Fruit fly (Drosophila melanogaster) whole organism, pupa: ENCODE data around the gene Moca-cyp.

Source experiments
- CG10348 ChIP-seq: fragments of 200-800 bp; sonication (Bioruptor generic); IDR thresholded peaks from 2 replicates; pipeline ENCODE4 v1.3.6; 2022; ENCODE audit warnings: missing biosample characterization, missing genetic modification characterization
- CG12605 ChIP-seq: fragments of 200-800 bp; sonication (Bioruptor generic); IDR thresholded peaks from 2 replicates; pipeline ENCODE4 v1.3.6; 2022; ENCODE audit warnings: missing biosample characterization, missing genetic modification characterization
- CG13204 ChIP-seq: fragments of 200-800 bp; sonication (Bioruptor generic); optimal IDR thresholded peaks from 2 replicates; lab custom pipeline; 2018; ENCODE audit warnings: missing biosample characterization, mild to moderate bottlenecking, missing genetic modification characterization, moderate library complexity
- CG14655 ChIP-seq: fragments of 200-800 bp; sonication (Bioruptor generic); optimal IDR thresholded peaks from 3 replicates; lab custom pipeline; 2017; ENCODE audit warnings: mild to moderate bottlenecking, missing biosample characterization, missing genetic modification reagents, missing genetic modification characterization
- CG15710 ChIP-seq: fragments of 200-800 bp; sonication (Bioruptor generic); optimal IDR thresholded peaks from 2 replicates; lab custom pipeline; 2018; ENCODE audit warnings: missing biosample characterization, mild to moderate bottlenecking, missing genetic modification characterization, moderate library complexity
- CG17806 ChIP-seq: fragments of 200-800 bp; sonication (Bioruptor generic); optimal IDR thresholded peaks from 2 replicates; lab custom pipeline; 2018; ENCODE audit warnings: missing biosample characterization, mild to moderate bottlenecking, missing genetic modification characterization, moderate library complexity
- CG32121 ChIP-seq: fragments of 200-800 bp; sonication (Bioruptor generic); IDR thresholded peaks from 2 replicates; pipeline ENCODE4 v1.3.6; 2022; ENCODE audit warnings: missing biosample characterization, missing genetic modification characterization
- CG34367 ChIP-seq: fragments of 200-800 bp; sonication (Bioruptor generic); optimal IDR thresholded peaks from 2 replicates; lab custom pipeline; 2018; ENCODE audit warnings: missing biosample characterization, mild to moderate bottlenecking, missing genetic modification characterization
- CG4496 ChIP-seq: fragments of 200-800 bp; sonication (Bioruptor generic); IDR thresholded peaks from 3 replicates; pipeline ENCODE4 v1.3.6; 2022; ENCODE audit warnings: missing biosample characterization, missing genetic modification characterization
- CG8159 ChIP-seq: fragments of 200-800 bp; sonication (Bioruptor generic); optimal IDR thresholded peaks from 3 replicates; lab custom pipeline; 2018; ENCODE audit warnings: missing biosample characterization, mild to moderate bottlenecking, missing genetic modification characterization, moderate library complexity
- CG8301 ChIP-seq: fragments of 200-800 bp; sonication (Bioruptor generic); optimal IDR thresholded peaks from 2 replicates; lab custom pipeline; 2018; ENCODE audit warnings: missing biosample characterization, mild to moderate bottlenecking, missing genetic modification characterization
- CG9948 ChIP-seq: fragments of 200-800 bp; sonication (Bioruptor generic); optimal IDR thresholded peaks from 2 replicates; lab custom pipeline; 2018; ENCODE audit warnings: missing biosample characterization, mild to moderate bottlenecking, missing genetic modification characterization, moderate library complexity
- D1 ChIP-seq: fragments of 200-800 bp; sonication (Bioruptor generic); optimal IDR thresholded peaks from 2 replicates; lab custom pipeline; 2018; ENCODE audit warnings: missing biosample characterization, mild to moderate bottlenecking, missing genetic modification characterization, moderate library complexity
- EcR ChIP-seq: fragments of 200-800 bp; sonication (Bioruptor generic); optimal IDR thresholded peaks from 3 replicates; lab custom pipeline; 2019; ENCODE audit warnings: missing biosample characterization, missing genetic modification characterization, mild to moderate bottlenecking, moderate library complexity, missing genetic modification reagents
- Ets98B ChIP-seq: fragments of 200-800 bp; sonication (Bioruptor generic); IDR thresholded peaks from 2 replicates; pipeline ENCODE4 v1.3.6; 2022; ENCODE audit warnings: missing biosample characterization, missing genetic modification characterization
- Pif1A ChIP-seq: fragments of 200-800 bp; sonication (Bioruptor generic); optimal IDR thresholded peaks from 3 replicates; lab custom pipeline; 2016; ENCODE audit warnings: missing biosample characterization, missing genetic modification characterization
- Pif1B ChIP-seq: fragments of 200-800 bp; sonication (Bioruptor generic); optimal IDR thresholded peaks from 3 replicates; lab custom pipeline; 2016; ENCODE audit warnings: missing biosample characterization, missing genetic modification characterization
- Snoo ChIP-seq: fragments of 200-800 bp; sonication (Bioruptor generic); optimal IDR thresholded peaks from 3 replicates; lab custom pipeline; 2017; ENCODE audit warnings: missing biosample characterization, mild to moderate bottlenecking, missing genetic modification characterization, inconsistent platforms
- fd96Ca ChIP-seq: fragments of 200-800 bp; sonication (Bioruptor generic); IDR thresholded peaks from 3 replicates; pipeline ENCODE4 v1.3.6; 2022; ENCODE audit warnings: missing biosample characterization, missing genetic modification characterization
- gl ChIP-seq: fragments of 200-800 bp; sonication (Bioruptor generic); optimal IDR thresholded peaks from 2 replicates; lab custom pipeline; 2018; ENCODE audit warnings: missing biosample characterization, mild to moderate bottlenecking, missing genetic modification characterization
- rn ChIP-seq: fragments of 200-800 bp; sonication (Bioruptor generic); IDR thresholded peaks from 2 replicates; pipeline ENCODE4 v1.3.6; 2022; ENCODE audit warnings: missing biosample characterization, missing genetic modification characterization

Gene Moca-cyp

dm6 chr3R:28326150-28326965 lies 13.8 kb upstream of the Moca-cyp start:
- no peak for TF ChIP-seq CG4496
- TF ChIP-seq CG17806 = peak; percentile 100
- TF ChIP-seq CG14655 (GFP tag; lab: Kevin White, UChicago) = peak; percentile 100
- TF ChIP-seq CG15710 (tag; lab: Kevin White, UChicago) = peak; percentile 100
- TF ChIP-seq rn = no peak
- no peak for TF ChIP-seq CG10348
- peak; percentile 100 for TF ChIP-seq CG8301 (tag; lab: Kevin White, UChicago)
- peak; percentile 100 for TF ChIP-seq gl (tag; lab: Kevin White, UChicago)
- peak; percentile 100 for TF ChIP-seq CG9948
- no peak for TF ChIP-seq fd96Ca
- peak; percentile 100 for TF ChIP-seq Snoo (tag; lab: Kevin White, UChicago)
- TF ChIP-seq Pif1B (GFP tag; lab: Kevin White, UChicago) = peak; percentile 100
- peak; percentile 100 for TF ChIP-seq CG8159 (tag; lab: Kevin White, UChicago)
- TF ChIP-seq CG12605 (GFP tag; lab: Robert Waterston, UW) = no peak
- no peak for TF ChIP-seq CG32121
- peak; percentile 100 for TF ChIP-seq CG13204 (GFP tag; lab: Kevin White, UChicago)
- TF ChIP-seq EcR = peak; percentile 97
- TF ChIP-seq Ets98B (GFP tag; lab: Robert Waterston, UW) = no peak
- TF ChIP-seq Pif1A = peak; percentile 100
- peak; percentile 100 for TF ChIP-seq CG34367 (tag; lab: Kevin White, UChicago)
- TF ChIP-seq D1 (tag; lab: Kevin White, UChicago) = peak; percentile 100
- TF ChIP-seq, all 21 proteins: peak for 14

DNA sequence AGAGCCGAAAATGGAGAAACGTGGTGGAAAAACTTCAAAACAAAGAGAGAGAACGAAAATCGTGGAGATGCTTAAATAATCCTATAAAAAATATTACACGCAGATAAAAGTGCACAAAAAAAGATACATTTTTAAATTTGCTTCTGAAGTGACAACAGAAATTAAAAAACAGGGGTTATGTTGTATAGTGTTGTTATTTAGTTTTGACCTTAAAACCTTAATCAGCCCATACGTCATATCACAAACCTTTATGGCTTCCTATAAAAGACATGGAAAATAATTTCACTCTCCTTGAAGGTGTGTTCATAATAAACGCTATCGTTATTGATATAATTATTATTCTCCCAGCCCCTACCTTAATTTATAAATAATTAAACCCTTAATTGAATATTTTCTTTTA lies 13.0 kb upstream of the Moca-cyp start:
- TF ChIP-seq Ets98B (GFP tag; lab: Robert Waterston, UW) (no peak), fd96Ca (no peak), CG8301 (tag; lab: Kevin White, UChicago) (no peak), D1 (tag; lab: Kevin White, UChicago) (peak; percentile 8), Pif1A (peak; percentile 29), CG9948 (peak; percentile 22), CG15710 (tag; lab: Kevin White, UChicago) (peak; percentile 18), Snoo (tag; lab: Kevin White, UChicago) (peak; percentile 15), CG17806 (peak; percentile 22), CG8159 (tag; lab: Kevin White, UChicago) (peak; percentile 4)
- TF ChIP-seq, all 21 proteins: peak for 7

dm6 chr3R:28327709-28328467 lies 12.2 kb upstream of the Moca-cyp start:
- TF ChIP-seq CG10348 (no peak), CG34367 (tag; lab: Kevin White, UChicago) (no peak), CG4496 (no peak), Pif1B (GFP tag; lab: Kevin White, UChicago) (no peak), Pif1A (no peak)

- TF ChIP-seq D1 (tag; lab: Kevin White, UChicago) (peak; percentile 24), CG4496 (peak; percentile 93), CG15710 (tag; lab: Kevin White, UChicago) (peak; percentile 82), EcR (peak; percentile 60), CG8159 (tag; lab: Kevin White, UChicago) (peak; percentile 80), CG10348 (peak; percentile 68), CG8301 (tag; lab: Kevin White, UChicago) (peak; percentile 86), Pif1B (GFP tag; lab: Kevin White, UChicago) (peak; percentile 8), CG34367 (tag; lab: Kevin White, UChicago) (peak; percentile 78), CG17806 (peak; percentile 76), CG14655 (GFP tag; lab: Kevin White, UChicago) (peak; percentile 89), CG32121 (peak; percentile 89), fd96Ca (peak; percentile 81), Pif1A (peak; percentile 71), Ets98B (GFP tag; lab: Robert Waterston, UW) (peak; percentile 93), CG12605 (GFP tag; lab: Robert Waterston, UW) (peak; percentile 83), CG13204 (GFP tag; lab: Kevin White, UChicago) (peak; percentile 19), Snoo (tag; lab: Kevin White, UChicago) (no peak), CG9948 (peak; percentile 77), gl (tag; lab: Kevin White, UChicago) (peak; percentile 13), rn (peak; percentile 77)
- TF ChIP-seq, all 21 proteins: peak for 20
Observed at dm6 chr3R:28328780-28329546, 11.2 kb upstream of the Moca-cyp start.
